Worm (Caenorhabditis elegans): ENCODE data around the gene hhat-2.
A peak's percentile ranks its signal among the peaks of the same experiment; 100 is the strongest.

hhat-2 gene

ce11 chrIV:14793900-14794624 lies 34.9 kb downstream of the hhat-2 start (continued):
- TF ChIP-seq tbx-2 (tag; optimal IDR thresholded peaks at IDR 0.05) (peak; percentile 56), xbp-1 (tag; optimal IDR thresholded peaks at IDR 0.05) (peak; percentile 55), nhr-71 (tag; optimal IDR thresholded peaks at IDR 0.05) (peak; percentile 62), lin-13 (GFP tag; optimal IDR thresholded peaks at IDR 0.05) (peak; percentile 51), unc-98 (GFP tag; IDR thresholded peaks at IDR 0.05) (no peak), ces-1 (GFP tag; optimal IDR thresholded peaks at IDR 0.05) (no peak), zip-4 (GFP tag; optimal IDR thresholded peaks at IDR 0.05) (no peak), nhr-90 (tag; optimal IDR thresholded peaks at IDR 0.05; ENCODE audit: poor library complexity) (peak; percentile 23)

- peak; percentile 12 for TF ChIP-seq ztf-4 (tag; optimal IDR thresholded peaks at IDR 0.05)
- no peak for TF ChIP-seq nhr-90 (tag; optimal IDR thresholded peaks at IDR 0.05; ENCODE audit: poor library complexity)
Measured at ce11 chrIV:14792602-14793232, 36.2 kb downstream of the hhat-2 start, which contains the start of gene gdi-1. Gene gdi-1 (minus strand): TSS chrIV:14792887.

DNA sequence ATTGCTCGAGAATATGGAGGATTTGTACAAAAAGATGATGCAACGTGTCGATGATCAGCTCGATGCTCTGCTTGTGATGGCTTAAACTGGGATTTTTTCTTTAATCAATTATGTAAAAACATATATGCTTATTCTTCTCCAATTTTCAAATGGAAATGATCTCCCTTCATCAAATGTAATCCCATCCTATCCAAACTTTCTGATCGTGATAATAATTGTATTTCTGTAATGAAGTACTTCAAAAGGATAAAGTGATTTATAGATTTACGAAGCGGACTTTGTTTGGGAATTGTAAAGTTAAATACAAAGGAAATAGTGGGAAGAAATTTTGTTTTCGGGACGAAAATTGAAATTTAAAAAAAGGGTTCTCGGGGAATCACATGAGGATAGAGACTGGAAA lies 38.3 kb downstream of the hhat-2 start:
- TF ChIP-seq nhr-84 (tag; optimal IDR thresholded peaks at IDR 0.05) (no peak), ceh-8 (GFP tag; optimal IDR thresholded peaks at IDR 0.05) (no peak), aly-2 (tag; optimal IDR thresholded peaks at IDR 0.05) (peak; percentile 5), nhr-85 (tag) (peak; percentile 55)

- TF ChIP-seq nhr-19 (GFP tag; conservative IDR thresholded peaks at IDR 0.05), result peak; percentile 27
- TF ChIP-seq pqm-1 (tag; optimal IDR thresholded peaks at IDR 0.05), result no peak
- TF ChIP-seq isw-1 (GFP tag; IDR thresholded peaks at IDR 0.05), result peak; percentile 28
- peak in 2 of 3 experiments; percentile 46 to 59 for TF ChIP-seq ceh-82 (tag; optimal IDR thresholded peaks at IDR 0.05)
- no peak for TF ChIP-seq unc-62 (GFP tag; optimal IDR thresholded peaks at IDR 0.05)
- no peak for TF ChIP-seq ceh-88 (GFP tag; IDR thresholded peaks at IDR 0.05)
- TF ChIP-seq blmp-1 (tag; optimal IDR thresholded peaks at IDR 0.05), result peak; percentile 43
- peak; percentile 63 for TF ChIP-seq nhr-20 (tag; optimal IDR thresholded peaks at IDR 0.05)
- peak; percentile 46 for TF ChIP-seq xbp-1 (tag; optimal IDR thresholded peaks at IDR 0.05)
- peak; percentile 30 for TF ChIP-seq rnt-1 (tag; optimal IDR thresholded peaks at IDR 0.05)
- no peak for TF ChIP-seq ces-1 (GFP tag; optimal IDR thresholded peaks at IDR 0.05)
- peak in 1 of 2 experiments; percentile 37 for TF ChIP-seq mdl-1 (tag; optimal IDR thresholded peaks at IDR 0.05)
- peak; percentile 62 to 73 for TF ChIP-seq lsy-2 (tag; optimal IDR thresholded peaks at IDR 0.05)
- no peak for TF ChIP-seq hlh-17 (GFP tag; optimal IDR thresholded peaks at IDR 0.05; ENCODE audit: borderline replicate concordance)
- TF ChIP-seq pag-3 (tag; optimal IDR thresholded peaks at IDR 0.05; ENCODE audit: borderline replicate concordance, insufficient read depth), result no peak
- TF ChIP-seq mep-1 (tag; optimal IDR thresholded peaks at IDR 0.05), result peak; percentile 81
- peak; percentile 7 for TF ChIP-seq lin-13 (GFP tag; optimal IDR thresholded peaks at IDR 0.05)
- TF ChIP-seq nhr-71 (tag; optimal IDR thresholded peaks at IDR 0.05), result peak; percentile 74
- peak; percentile 26 for TF ChIP-seq nhr-90 (tag; optimal IDR thresholded peaks at IDR 0.05; ENCODE audit: poor library complexity)
- no peak for TF ChIP-seq elt-3 (tag; optimal IDR thresholded peaks at IDR 0.05)
- peak; percentile 77 for TF ChIP-seq lin-14 (GFP tag; optimal IDR thresholded peaks at IDR 0.05)
- no peak for TF ChIP-seq snpc-4 (tag; optimal IDR thresholded peaks at IDR 0.05)
- TF ChIP-seq F16B12.6 (tag; optimal IDR thresholded peaks at IDR 0.05), result no peak
- TF ChIP-seq nhr-11 (tag; optimal IDR thresholded peaks at IDR 0.05), result no peak
- peak; percentile 17 for TF ChIP-seq mef-2 (tag; optimal IDR thresholded peaks at IDR 0.05)
- peak; percentile 9 for TF ChIP-seq fos-1 (tag; optimal IDR thresholded peaks at IDR 0.05)
- peak; percentile 31 to 52 (median 36) for TF ChIP-seq dpl-1 (GFP tag; optimal IDR thresholded peaks at IDR 0.05)
- peak; percentile 44 for TF ChIP-seq tbx-2 (tag; optimal IDR thresholded peaks at IDR 0.05)
- peak; percentile 51 to 66 for TF ChIP-seq lin-35 (GFP tag; optimal IDR thresholded peaks at IDR 0.05)
- TF ChIP-seq elt-2 (tag; optimal IDR thresholded peaks at IDR 0.05), result peak; percentile 33
- TF ChIP-seq lir-3 (tag; optimal IDR thresholded peaks at IDR 0.05; ENCODE audit: poor library complexity), result peak; percentile 46
- TF ChIP-seq efl-1 (optimal IDR thresholded peaks at IDR 0.05), result peak; percentile 75 to 87
- peak; percentile 46 to 93 for TF ChIP-seq efl-1 (GFP tag; optimal IDR thresholded peaks at IDR 0.05 in 1 of 2)
- TF ChIP-seq sptf-1 (tag; optimal IDR thresholded peaks at IDR 0.05), result no peak
- TF ChIP-seq aly-2 (tag; optimal IDR thresholded peaks at IDR 0.05), result peak; percentile 32
Measured at ce11 chrIV:14786374-14787136, 42.4 kb downstream of the hhat-2 start, which contains the start of gene melo-1. Gene melo-1 (plus strand): TSS chrIV:14787031.
